Fruit fly (Drosophila melanogaster): ENCODE data around the gene sesB.
A peak's percentile ranks its signal among the peaks of the same experiment; 100 is the strongest.

DNA sequence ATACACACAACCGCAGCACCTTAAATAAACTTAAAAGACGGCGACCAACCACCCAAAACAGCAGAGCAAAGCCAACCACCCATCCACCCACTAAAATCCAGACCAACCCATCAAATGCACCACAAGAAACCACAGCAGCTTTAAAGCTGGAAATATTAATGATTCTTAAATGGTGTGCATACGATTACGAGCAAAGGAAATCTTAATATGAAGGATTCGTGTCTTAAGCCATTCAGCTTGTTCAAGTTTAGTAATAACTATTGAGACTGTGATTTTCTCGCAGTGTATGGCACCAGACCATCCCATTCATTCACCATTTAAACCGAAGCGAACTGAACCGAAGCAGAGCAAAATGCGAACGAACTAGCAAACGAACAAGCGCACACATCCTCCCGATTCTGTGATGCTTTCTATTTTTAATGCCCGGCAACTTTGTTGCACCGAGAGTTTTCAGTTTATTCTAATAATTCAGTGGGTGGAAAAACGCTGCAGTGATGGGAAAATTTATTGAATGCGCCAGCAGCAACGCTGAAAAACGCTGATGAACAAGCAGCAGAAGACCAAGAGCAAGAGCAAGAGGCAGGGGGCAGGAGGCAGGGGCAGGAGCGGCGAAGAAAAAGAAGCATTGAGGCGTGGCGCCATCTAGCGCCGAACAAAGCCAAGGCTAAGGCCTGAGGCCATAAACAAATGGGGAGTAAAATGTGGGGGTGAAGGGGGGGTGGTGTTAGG is 49.2 kb downstream of the sesB start:
- TF ChIP-seq Lpt (GFP tag; optimal IDR thresholded peaks at IDR 0.05) = peak; percentile 61
- peak; percentile 28 for TF ChIP-seq CG11762 (GFP tag; optimal IDR thresholded peaks at IDR 0.05; ENCODE audit: insufficient read depth)
- peak; percentile 31 for TF ChIP-seq CG6808 (GFP tag; optimal IDR thresholded peaks at IDR 0.05)
- TF ChIP-seq esn (GFP tag; optimal IDR thresholded peaks at IDR 0.05) = peak; percentile 74
- peak; percentile 72 for TF ChIP-seq Met (GFP tag; optimal IDR thresholded peaks at IDR 0.05)
- TF ChIP-seq CG15336 (GFP tag; IDR thresholded peaks at IDR 0.05) = peak; percentile 92
- TF ChIP-seq Hr39 (GFP tag; optimal IDR thresholded peaks at IDR 0.05) = peak; percentile 65
